Fruit fly (Drosophila melanogaster) whole organism, embryonic: ENCODE data around the gene CG15023.

Experiments
- B-H1 ChIP-seq: fragments of 200-800 bp; sonication (Bioruptor generic); IDR thresholded peaks from 3 replicates; pipeline ENCODE4 v1.3.6; 2022; ENCODE audit warnings: missing biosample characterization, missing genetic modification characterization
- Bgb ChIP-seq: fragments of 200-800 bp; sonication (Bioruptor generic); IDR thresholded peaks from 2 replicates; pipeline ENCODE4 v1.3.6; 2022; ENCODE audit warnings: missing biosample characterization, missing genetic modification characterization; ENCODE audit not compliant: partially characterized antibody
- CG10147 ChIP-seq: fragments of 200-800 bp; sonication (Bioruptor generic); optimal IDR thresholded peaks from 2 replicates; lab custom pipeline; 2019; ENCODE audit warnings: missing biosample characterization, mild to moderate bottlenecking, missing genetic modification characterization, moderate library complexity
- CG10267 ChIP-seq: fragments of 200-800 bp; sonication (Bioruptor generic); optimal IDR thresholded peaks from 2 replicates; lab custom pipeline; 2018; ENCODE audit warnings: missing biosample characterization, mild to moderate bottlenecking, missing genetic modification characterization, moderate library complexity
- CG10321 ChIP-seq: fragments of 200-800 bp; sonication (Bioruptor generic); IDR thresholded peaks from 2 replicates; pipeline ENCODE4 v1.3.6; 2022; ENCODE audit warnings: missing biosample characterization, missing genetic modification characterization
- CG11093 ChIP-seq: fragments of 200-800 bp; sonication (Bioruptor generic); IDR thresholded peaks from 3 replicates; pipeline ENCODE4 v1.3.6; 2022; ENCODE audit warnings: missing biosample characterization, missing genetic modification characterization
- CG15479 ChIP-seq: fragments of 200-800 bp; sonication (Bioruptor generic); optimal IDR thresholded peaks from 3 replicates; lab custom pipeline; 2019; ENCODE audit warnings: missing biosample characterization, mild to moderate bottlenecking, missing genetic modification characterization, moderate library complexity
- CG15514 ChIP-seq: fragments of 200-800 bp; sonication (Bioruptor generic); optimal IDR thresholded peaks from 3 replicates; lab custom pipeline; 2017; ENCODE audit warnings: missing biosample characterization, missing genetic modification characterization, mild to moderate bottlenecking, moderate library complexity, missing genetic modification reagents
- CG15601 ChIP-seq: fragments of 200-800 bp; sonication (Bioruptor generic); optimal IDR thresholded peaks from 3 replicates; lab custom pipeline; 2019; ENCODE audit warnings: missing biosample characterization, mild to moderate bottlenecking, missing genetic modification characterization, moderate library complexity
- CG17829 ChIP-seq: fragments of 200-800 bp; optimal IDR thresholded peaks from 2 replicates; lab custom pipeline; 2019; ENCODE audit warnings: missing biosample characterization, mild to moderate bottlenecking, missing genetic modification characterization, moderate library complexity
- CG18764 ChIP-seq: fragments of 200-800 bp; sonication (Bioruptor generic); optimal IDR thresholded peaks from 3 replicates; lab custom pipeline; 2016; ENCODE audit warnings: missing biosample characterization, missing genetic modification characterization
- CG2712 ChIP-seq: fragments of 200-800 bp; optimal IDR thresholded peaks from 3 replicates; lab custom pipeline; 2019; ENCODE audit warnings: missing biosample characterization, mild to moderate bottlenecking, missing genetic modification characterization, moderate library complexity
- CG32532 ChIP-seq: fragments of 200-800 bp; sonication (Bioruptor generic); IDR thresholded peaks from 2 replicates; pipeline ENCODE4 v1.3.6; 2022; ENCODE audit warnings: missing biosample characterization, missing genetic modification characterization
- CG3281 ChIP-seq: fragments of 200-800 bp; sonication (Bioruptor generic); optimal IDR thresholded peaks from 3 replicates; lab custom pipeline; 2017; ENCODE audit warnings: missing biosample characterization, mild to moderate bottlenecking, missing genetic modification characterization
- CG3407 ChIP-seq: fragments of 200-800 bp; sonication (Bioruptor generic); optimal IDR thresholded peaks from 2 replicates; lab custom pipeline; 2018; ENCODE audit warnings: missing biosample characterization, mild to moderate bottlenecking, missing genetic modification characterization
- CG3838 ChIP-seq: fragments of 200-800 bp; sonication (Bioruptor generic); optimal IDR thresholded peaks from 3 replicates; lab custom pipeline; 2016; ENCODE audit warnings: missing biosample characterization, missing genetic modification characterization
- CG3995 ChIP-seq: fragments of 200-800 bp; sonication (Bioruptor generic); optimal IDR thresholded peaks from 3 replicates; lab custom pipeline; 2016; ENCODE audit warnings: missing biosample characterization, missing genetic modification characterization
- CG4617 ChIP-seq: fragments of 200-800 bp; sonication (Bioruptor generic); optimal IDR thresholded peaks from 3 replicates; lab custom pipeline; 2016; ENCODE audit warnings: missing biosample characterization, missing genetic modification characterization, borderline replicate concordance
- CG6683 ChIP-seq: fragments of 200-800 bp; sonication (Bioruptor generic); optimal IDR thresholded peaks from 2 replicates; lab custom pipeline; 2017; ENCODE audit warnings: missing biosample characterization, mild to moderate bottlenecking, missing genetic modification characterization, missing genetic modification reagents
- CG6765 ChIP-seq: fragments of 200-800 bp; sonication (Bioruptor generic); optimal IDR thresholded peaks from 3 replicates; lab custom pipeline; 2017; ENCODE audit warnings: missing biosample characterization, mild to moderate bottlenecking, missing genetic modification characterization
- CG7928 ChIP-seq: fragments of 200-800 bp; sonication (Bioruptor generic); optimal IDR thresholded peaks from 2 replicates; lab custom pipeline; 2017; ENCODE audit warnings: missing biosample characterization, mild to moderate bottlenecking, missing genetic modification characterization
- CG7987 ChIP-seq: fragments of 200-800 bp; sonication (Bioruptor generic); optimal IDR thresholded peaks from 2 replicates; lab custom pipeline; 2018; ENCODE audit warnings: missing biosample characterization, mild to moderate bottlenecking, missing genetic modification characterization, moderate library complexity
- CG8290 ChIP-seq, 3 experiments: fragments of 200-800 bp; sonication (Bioruptor generic); optimal IDR thresholded peaks; 2 replicates each; lab custom pipeline; 2016 to 2019; ENCODE audit warnings: missing biosample characterization in 3 of 3, missing genetic modification characterization in 3 of 3, mild to moderate bottlenecking in 2 of 3, moderate library complexity in 1 of 3
- CG8388 ChIP-seq: fragments of 200-800 bp; sonication (Bioruptor generic); optimal IDR thresholded peaks from 2 replicates; lab custom pipeline; 2019; ENCODE audit warnings: missing biosample characterization, mild to moderate bottlenecking, missing genetic modification characterization, moderate library complexity
- CrebB ChIP-seq: fragments of 200-800 bp; sonication (Bioruptor generic); optimal IDR thresholded peaks from 3 replicates; lab custom pipeline; 2018; ENCODE audit warnings: missing biosample characterization, mild to moderate bottlenecking, missing genetic modification characterization
- Dbx ChIP-seq: fragments of 200-800 bp; sonication (Bioruptor generic); IDR thresholded peaks from 3 replicates; pipeline ENCODE4 v1.3.6; 2022; ENCODE audit warnings: missing biosample characterization, missing genetic modification characterization
- GATAe ChIP-seq: fragments of 200-800 bp; sonication (Bioruptor generic); conservative IDR thresholded peaks from 2 replicates; pipeline ENCODE4 v1.3.6; 2022; ENCODE audit warnings: missing biosample characterization, missing genetic modification characterization
- Hmr ChIP-seq: fragments of 200-800 bp; sonication (Bioruptor generic); optimal IDR thresholded peaks from 3 replicates; lab custom pipeline; 2017; ENCODE audit warnings: mild to moderate bottlenecking, missing biosample characterization, missing genetic modification reagents, missing genetic modification characterization
- Mad ChIP-seq: fragments of 200-800 bp; sonication (Bioruptor generic); optimal IDR thresholded peaks from 2 replicates; lab custom pipeline; 2016; ENCODE audit warnings: missing biosample characterization, missing genetic modification characterization
- Neu2 ChIP-seq: fragments of 200-800 bp; sonication (Bioruptor generic); optimal IDR thresholded peaks from 3 replicates; lab custom pipeline; 2016; ENCODE audit warnings: missing biosample characterization, missing genetic modification characterization, borderline replicate concordance
- PHDP ChIP-seq: fragments of 200-800 bp; sonication (Bioruptor generic); optimal IDR thresholded peaks from 3 replicates; lab custom pipeline; 2018; ENCODE audit warnings: missing biosample characterization, mild to moderate bottlenecking, missing genetic modification characterization, moderate library complexity
- Ravus ChIP-seq: fragments of 200-800 bp; sonication (Bioruptor generic); IDR thresholded peaks from 2 replicates; pipeline ENCODE4 v1.3.6; 2022; ENCODE audit warnings: missing biosample characterization, missing genetic modification characterization
- Ssrp ChIP-seq: fragments of 200-800 bp; sonication (Bioruptor generic); optimal IDR thresholded peaks from 2 replicates; lab custom pipeline; 2018; ENCODE audit warnings: missing biosample characterization, mild to moderate bottlenecking, missing genetic modification characterization, moderate library complexity
- br ChIP-seq: fragments of >200 bp; optimal IDR thresholded peaks from 2 replicates; lab custom pipeline; 2017
- chinmo ChIP-seq: fragments of 200-800 bp; sonication (Bioruptor generic); IDR thresholded peaks from 4 replicates; pipeline ENCODE4 v1.3.6; 2022; ENCODE audit warnings: missing biosample characterization, missing genetic modification characterization; ENCODE audit not compliant: partially characterized antibody
- croc ChIP-seq: fragments of 200-800 bp; sonication (Bioruptor generic); conservative IDR thresholded peaks from 3 replicates; pipeline ENCODE4 v1.3.6; 2022; ENCODE audit warnings: missing biosample characterization, missing genetic modification characterization
- dati ChIP-seq: fragments of 200-800 bp; sonication (Bioruptor generic); IDR thresholded peaks from 2 replicates; pipeline ENCODE4 v1.3.6; 2022; ENCODE audit warnings: missing biosample characterization, missing genetic modification characterization
- dimm ChIP-seq: fragments of 200-800 bp; sonication (Bioruptor generic); IDR thresholded peaks from 2 replicates; pipeline ENCODE4 v1.3.6; 2022; ENCODE audit warnings: missing biosample characterization, missing genetic modification characterization
- fu2 ChIP-seq: fragments of 200-800 bp; sonication (Bioruptor generic); optimal IDR thresholded peaks from 2 replicates; lab custom pipeline; 2016; ENCODE audit warnings: missing biosample characterization, missing genetic modification characterization
- gsb-n ChIP-seq: fragments of 200-800 bp; sonication (Bioruptor generic); optimal IDR thresholded peaks from 3 replicates; lab custom pipeline; 2018; ENCODE audit warnings: missing biosample characterization, mild to moderate bottlenecking, missing genetic modification characterization
- lbe ChIP-seq: fragments of 200-800 bp; sonication (Bioruptor generic); optimal IDR thresholded peaks from 2 replicates; lab custom pipeline; 2016; ENCODE audit warnings: missing biosample characterization, mild to moderate bottlenecking, missing genetic modification characterization
- mirr ChIP-seq: fragments of 200-800 bp; sonication (Bioruptor generic); optimal IDR thresholded peaks from 3 replicates; lab custom pipeline; 2018; ENCODE audit warnings: missing biosample characterization, mild to moderate bottlenecking, missing genetic modification characterization
- nerfin-2 ChIP-seq: fragments of 200-800 bp; sonication (Bioruptor generic); IDR thresholded peaks from 2 replicates; pipeline ENCODE4 v1.3.6; 2022; ENCODE audit warnings: missing biosample characterization, missing genetic modification characterization; ENCODE audit not compliant: partially characterized antibody
- pros ChIP-seq: fragments of 200-800 bp; sonication (Bioruptor generic); optimal IDR thresholded peaks from 3 replicates; lab custom pipeline; 2019; ENCODE audit warnings: missing biosample characterization, mild to moderate bottlenecking, missing genetic modification characterization, moderate library complexity
- pzg ChIP-seq: fragments of 200-800 bp; sonication (Bioruptor generic); optimal IDR thresholded peaks from 3 replicates; lab custom pipeline; 2018; ENCODE audit warnings: missing biosample characterization, mild to moderate bottlenecking, missing genetic modification characterization, moderate library complexity
- ranshi ChIP-seq: fragments of 200-800 bp; sonication (Bioruptor generic); IDR thresholded peaks from 2 replicates; pipeline ENCODE4 v1.3.6; 2022; ENCODE audit warnings: missing biosample characterization, missing genetic modification characterization
- shn ChIP-seq: fragments of 200-800 bp; sonication (Bioruptor generic); optimal IDR thresholded peaks from 3 replicates; lab custom pipeline; 2016; ENCODE audit warnings: missing biosample characterization, missing genetic modification characterization
- slp2 ChIP-seq: fragments of 200-800 bp; sonication (Bioruptor generic); optimal IDR thresholded peaks from 2 replicates; lab custom pipeline; 2016; ENCODE audit warnings: missing biosample characterization, missing genetic modification characterization
- toy ChIP-seq: fragments of 200-800 bp; sonication (Bioruptor generic); IDR thresholded peaks from 2 replicates; pipeline ENCODE4 v1.3.6; 2022; ENCODE audit warnings: missing biosample characterization, missing genetic modification characterization
- tx ChIP-seq: fragments of 200-800 bp; sonication (Bioruptor generic); optimal IDR thresholded peaks from 2 replicates; lab custom pipeline; 2016; ENCODE audit warnings: missing biosample characterization, missing genetic modification characterization
- yki ChIP-seq: fragments of >200 bp; optimal IDR thresholded peaks from 3 replicates; lab custom pipeline; 2018

CG15023 gene

dm6 chr3L:4412974-4413373 lies 48.3 kb downstream of the CG15023 start (continued):
- TF ChIP-seq dimm (GFP tag; lab: Robert Waterston, UW) (no peak), Dbx (GFP tag; lab: Robert Waterston, UW) (peak; percentile 64; the same call in 2 of the 3 replicates), CG11093 (GFP tag; lab: Robert Waterston, UW) (0 out of 3 replicates have a peak, but pooled peaks have one; percentile 30), B-H1 (GFP tag; lab: Robert Waterston, UW) (peak; percentile 69), CG15479 (no peak), Hmr (peak; percentile 2), CG3407 (GFP tag; lab: Kevin White, UChicago) (no peak), CG10147 (no peak), dati (GFP tag; lab: Robert Waterston, UW) (no peak), CG17829 (tag; lab: Kevin White, UChicago) (no peak), CG15514 (GFP tag; lab: Kevin White, UChicago) (peak; percentile 39), CG3281 (GFP tag; lab: Kevin White, UChicago) (no peak), fu2 (GFP tag; lab: Kevin White, UChicago) (peak; percentile 31), CG6683 (GFP tag; lab: Kevin White, UChicago) (no peak), GATAe (GFP tag; lab: Robert Waterston, UW) (no peak), slp2 (GFP tag; lab: Kevin White, UChicago) (no peak), CG10321 (GFP tag; lab: Robert Waterston, UW) (0 out of 2 replicates have a peak, but pooled peaks have one; percentile 29), CG7987 (GFP tag; lab: Kevin White, UChicago) (peak; percentile 5), ranshi (GFP tag; lab: Robert Waterston, UW) (peak; percentile 55; the same call in 1 of the 2 replicates), CG4617 (peak; percentile 2), CG3995 (GFP tag; lab: Kevin White, UChicago) (peak; percentile 10), toy (GFP tag; lab: Robert Waterston, UW) (no peak), yki (lab: Kevin White, UChicago) (no peak), chinmo (GFP tag; lab: Robert Waterston, UW) (peak; percentile 86; the same call in 2 of the 4 replicates), Bgb (no peak), croc (no peak), CG10267 (tag; lab: Kevin White, UChicago) (no peak), PHDP (tag; lab: Kevin White, UChicago) (peak; percentile 5), mirr (GFP tag; lab: Kevin White, UChicago) (peak; percentile 62), CG8290 (GFP tag; optimal IDR thresholded peaks at IDR 0.05; lab: Kevin White, UChicago) (no peak), CG8290 (tag; optimal IDR thresholded peaks at IDR 0.05; lab: Kevin White, UChicago) (peak in 1 of 2 experiments; percentile 63), pros (GFP tag; lab: Kevin White, UChicago) (no peak), CG15601 (tag; lab: Kevin White, UChicago) (no peak), Ravus (GFP tag; lab: Robert Waterston, UW) (peak; percentile 20), Ssrp (tag; lab: Kevin White, UChicago) (no peak), CG7928 (GFP tag; lab: Kevin White, UChicago) (no peak), CrebB (tag; lab: Kevin White, UChicago) (no peak), shn (GFP tag; lab: Kevin White, UChicago) (peak; percentile 17), nerfin-2 (GFP tag; lab: Robert Waterston, UW) (no peak), lbe (no peak), Neu2 (GFP tag; lab: Kevin White, UChicago) (no peak), gsb-n (tag; lab: Kevin White, UChicago) (no peak), pzg (GFP tag; lab: Kevin White, UChicago) (no peak), br (lab: Kevin White, UChicago) (no peak), CG2712 (tag; lab: Kevin White, UChicago) (no peak), CG32532 (GFP tag; lab: Robert Waterston, UW) (peak; percentile 71), CG3838 (GFP tag; lab: Kevin White, UChicago) (no peak), CG8388 (GFP tag; lab: Kevin White, UChicago) (peak; percentile 15), Mad (GFP tag; lab: Kevin White, UChicago) (peak; percentile 10), CG18764 (GFP tag; lab: Kevin White, UChicago) (no peak), CG6765 (GFP tag; lab: Kevin White, UChicago) (no peak), tx (no peak)
